Fruit fly (Drosophila melanogaster) whole organism, larva: ENCODE data around the gene CalpB.
A peak's percentile ranks its signal among the peaks of the same experiment; 100 is the strongest.

Experiments
- noc ChIP-seq: fragments of 200-800 bp; sonication (Bioruptor generic); optimal IDR thresholded peaks from 3 replicates; lab custom pipeline; 2019; ENCODE audit warnings: missing biosample characterization, mild to moderate bottlenecking, missing genetic modification characterization, moderate library complexity

Gene CalpB

dm6 chr3L:9888630-9889130 is at the start of gene CalpB, which contains the start of gene Taf2:
TSS of gene CalpB (plus strand) at chr3L:9888762.
TSS of gene Taf2 (minus strand) at chr3L:9888683.
- peak; percentile 79 for TF ChIP-seq noc (tag; lab: Kevin White, UChicago)

dm6 chr3L:9840710-9841109 is 47.9 kb upstream of the CalpB start:
- TF ChIP-seq noc (tag; lab: Kevin White, UChicago), result no peak

dm6 chr3L:9842043-9842442 is 46.5 kb upstream of the CalpB start:
- TF ChIP-seq noc (tag; lab: Kevin White, UChicago), result no peak

- no peak for TF ChIP-seq noc (tag; lab: Kevin White, UChicago)
These were observed 42.5 kb upstream of the CalpB start for dm6 chr3L:9845980-9846538.

dm6 chr3L:9846577-9847342 is 41.8 kb upstream of the CalpB start:
- no peak for TF ChIP-seq noc (tag; lab: Kevin White, UChicago)

- TF ChIP-seq noc (tag; lab: Kevin White, UChicago), result peak; percentile 82
These were observed 41.1 kb upstream of the CalpB start for dm6 chr3L:9847420-9847977.

DNA sequence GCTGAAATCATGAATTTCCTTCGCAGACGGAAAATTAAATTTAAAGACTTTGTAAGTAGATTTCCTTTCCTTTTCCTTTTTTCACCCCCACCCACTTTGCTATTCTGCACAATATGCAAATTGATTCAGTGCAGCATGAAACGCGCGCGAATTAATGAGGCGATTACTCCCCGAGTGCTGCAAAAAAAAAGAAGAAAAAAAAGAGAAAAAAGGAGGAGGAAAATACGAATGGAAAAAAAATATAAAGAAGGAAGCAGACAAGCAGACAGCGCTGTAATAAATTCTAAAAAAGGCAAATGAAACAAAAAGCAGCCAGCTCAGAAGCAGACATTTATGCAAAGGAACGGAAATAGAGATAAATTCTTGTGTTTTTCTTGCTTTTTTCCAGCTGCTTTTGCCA is 39.8 kb upstream of the CalpB start:
- TF ChIP-seq noc (tag; lab: Kevin White, UChicago), result no peak

DNA sequence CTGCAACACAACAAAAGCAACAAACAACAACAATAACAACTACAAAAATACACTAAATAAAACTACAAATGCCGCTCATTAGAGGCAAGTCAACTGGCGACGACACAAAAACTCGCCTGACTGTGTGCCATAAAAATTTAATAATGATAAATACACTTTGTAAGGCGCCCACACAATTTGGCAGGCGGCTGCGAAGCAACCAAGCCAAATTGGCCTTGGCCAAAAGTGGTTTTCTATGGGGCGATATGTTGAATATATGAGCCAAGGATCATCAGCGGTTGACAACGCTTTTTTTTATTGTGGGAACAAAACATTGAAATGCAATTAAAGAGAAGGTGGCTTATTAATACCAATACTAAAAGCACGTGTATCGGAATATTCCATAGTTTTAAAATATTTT is 38.4 kb upstream of the CalpB start:
- TF ChIP-seq noc (tag; lab: Kevin White, UChicago), result no peak

DNA sequence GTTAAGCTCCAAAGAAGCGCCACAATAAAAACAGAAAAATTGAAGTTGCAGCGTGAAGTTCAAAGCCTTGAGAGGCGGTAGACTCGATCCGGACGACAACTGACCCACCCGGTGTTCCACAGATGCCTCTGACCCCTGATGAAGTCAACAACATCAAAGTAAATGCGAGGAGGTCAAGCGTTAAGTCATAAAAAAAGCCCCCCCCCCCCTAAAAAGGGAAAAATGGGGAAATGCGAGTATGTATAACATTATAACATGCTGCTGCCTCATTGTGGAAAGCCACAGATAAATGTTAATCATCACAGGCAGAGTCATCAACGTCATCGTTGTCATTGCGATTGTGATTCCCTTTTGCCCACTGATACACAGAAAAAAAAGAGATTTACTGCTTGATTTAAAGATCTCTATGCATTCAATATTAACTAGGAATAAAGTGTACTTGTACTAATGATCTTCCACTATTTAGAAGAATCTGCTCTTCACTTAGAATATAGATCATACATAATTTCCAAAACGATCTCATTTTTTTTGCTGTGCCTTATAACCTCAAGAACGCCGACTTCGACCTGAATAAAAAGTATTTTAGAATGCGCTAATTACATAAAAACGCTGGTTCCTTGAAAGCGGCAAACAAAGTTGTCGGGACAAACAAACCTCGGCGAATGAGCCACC is 37.4 kb upstream of the CalpB start:
- no peak for TF ChIP-seq noc (tag; lab: Kevin White, UChicago)

DNA sequence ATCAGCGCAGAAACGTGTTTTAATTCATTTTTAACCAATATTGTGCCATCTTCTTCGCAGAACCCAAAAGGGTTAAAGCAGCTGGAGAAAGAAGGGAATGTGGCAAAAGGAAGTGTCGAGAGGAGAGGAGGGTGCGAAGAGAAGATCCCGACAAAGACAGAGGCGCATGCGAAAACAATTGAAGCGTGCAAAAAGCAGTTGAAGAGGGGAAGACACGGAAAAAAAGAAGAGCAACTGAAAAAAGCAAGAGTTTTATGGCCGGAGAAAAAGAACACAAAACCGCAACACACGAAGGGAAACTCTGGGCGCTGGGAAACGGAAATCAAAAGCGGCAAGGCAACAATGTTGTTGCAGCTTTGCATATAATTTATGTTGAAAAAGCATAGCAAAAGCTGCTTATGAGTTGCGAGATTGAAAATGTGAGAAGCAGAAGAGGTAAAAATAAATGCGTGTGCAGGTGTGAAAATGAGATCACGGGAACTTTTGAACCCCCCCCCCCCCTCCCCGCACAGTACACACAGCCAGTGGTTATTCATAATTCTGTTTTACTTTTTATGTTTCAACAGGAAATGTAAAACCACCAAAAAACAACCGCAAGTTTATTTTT is 35.3 kb upstream of the CalpB start:
- TF ChIP-seq noc (tag; lab: Kevin White, UChicago), result no peak

dm6 chr3L:9853895-9854470 is 34.6 kb upstream of the CalpB start:
- TF ChIP-seq noc (tag; lab: Kevin White, UChicago), result no peak

DNA sequence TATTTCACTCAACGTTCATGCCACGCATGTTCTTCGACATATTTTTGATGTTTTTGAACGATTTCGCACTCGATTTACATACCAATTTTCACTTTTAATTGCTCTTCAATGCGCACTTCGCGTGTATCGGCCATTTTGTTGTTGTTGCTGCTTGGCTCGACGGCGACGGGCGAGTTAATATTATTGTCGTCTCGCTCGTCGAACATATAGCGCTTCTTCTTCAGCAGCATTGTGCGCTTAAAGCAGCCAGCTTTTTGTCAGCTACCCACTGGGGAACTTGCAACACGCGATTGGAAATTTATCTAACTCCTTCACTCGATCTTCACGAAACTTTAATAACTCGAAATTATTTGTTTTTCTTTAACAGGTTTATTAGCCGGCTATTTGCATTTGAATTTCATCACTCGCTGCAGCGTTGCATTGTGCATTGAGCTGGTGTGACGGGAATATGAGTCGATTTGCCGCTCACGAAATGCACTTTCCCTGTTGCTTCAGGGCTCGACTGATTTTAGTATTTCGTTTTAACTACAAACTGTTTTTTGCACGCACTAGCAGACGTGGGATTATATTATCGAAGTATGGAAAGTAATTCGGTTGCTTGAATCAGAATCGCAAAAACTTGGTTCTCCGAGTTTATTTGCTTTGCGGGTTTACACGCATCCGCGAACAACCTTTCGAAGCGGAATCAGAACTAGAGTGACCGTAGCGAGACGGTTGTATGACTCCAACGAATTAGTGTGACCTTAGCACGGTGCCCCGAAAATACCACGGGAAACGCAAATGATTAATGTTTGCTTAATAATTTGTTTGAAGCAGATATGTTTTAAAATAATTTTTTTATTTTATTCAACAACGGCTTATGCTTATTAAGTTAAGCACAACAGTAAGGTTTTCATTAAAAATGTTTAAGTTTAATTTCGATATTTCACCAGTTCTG is 33.7 kb upstream of the CalpB start, which contains the start of gene RasGAP1:
Gene RasGAP1, minus strand, starts transcription at position 703 of the 937 bp plus-strand sequence.
- no peak for TF ChIP-seq noc (tag; lab: Kevin White, UChicago)

DNA sequence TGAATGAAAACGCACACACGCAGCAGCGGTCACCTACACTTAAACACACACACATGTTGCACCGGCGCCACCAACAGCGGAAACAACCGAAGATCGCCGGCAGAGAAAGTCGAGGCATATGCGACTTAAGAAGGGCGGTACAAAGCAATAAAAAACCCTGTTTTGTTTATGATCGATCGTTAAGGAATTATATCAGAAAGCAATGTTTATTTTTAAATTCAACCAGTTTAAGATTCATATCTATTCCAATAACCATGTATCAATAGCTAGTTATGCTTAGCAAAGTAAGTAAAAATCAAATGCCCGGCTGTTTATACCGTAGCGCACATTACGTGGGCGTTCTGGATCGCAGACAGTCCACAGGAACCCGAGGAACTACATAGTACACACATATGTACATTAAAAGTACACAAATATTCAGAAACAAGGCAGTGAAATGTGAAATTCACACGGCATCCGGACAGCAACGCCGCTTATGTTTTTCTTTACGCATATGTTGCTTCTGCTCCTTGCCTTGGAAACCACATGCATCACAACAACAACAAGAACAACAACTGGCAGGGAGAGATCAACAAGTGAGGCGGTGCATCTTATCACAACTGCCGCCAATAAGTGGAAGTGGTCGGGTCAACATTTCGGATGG is 32.7 kb upstream of the CalpB start:
- TF ChIP-seq noc (tag; lab: Kevin White, UChicago), result peak; percentile 85
